Worm (Caenorhabditis elegans): Measurements from ENCODE around the gene sfxn-1.4.

sfxn-1.4 gene

ce11 chrII:11634681-11635527 lies 46.1 kb downstream of the sfxn-1.4 start (continued):
- TF ChIP-seq pha-4 (tag; optimal IDR thresholded peaks at IDR 0.05), result no peak
- TF ChIP-seq T26A5.8 (tag; optimal IDR thresholded peaks at IDR 0.05), result no peak
- TF ChIP-seq F39B2.1 (GFP tag; IDR thresholded peaks at IDR 0.05), result no peak
- TF ChIP-seq nfya-1 (tag; optimal IDR thresholded peaks at IDR 0.05; ENCODE audit: borderline replicate concordance, insufficient read depth), result no peak
- no peak for TF ChIP-seq rec-8 (tag; optimal IDR thresholded peaks at IDR 0.05)
- peak; percentile 39 for TF ChIP-seq atf-7 (tag; optimal IDR thresholded peaks at IDR 0.05)
- no peak for TF ChIP-seq aptf-2 (GFP tag; conservative IDR thresholded peaks at IDR 0.05)
- peak; percentile 55 for TF ChIP-seq K11D2.4 (GFP tag; IDR thresholded peaks at IDR 0.05)
- no peak for TF ChIP-seq B0336.3 (GFP tag; IDR thresholded peaks at IDR 0.05)
- no peak for TF ChIP-seq nhr-179 (tag; optimal IDR thresholded peaks at IDR 0.05)
- peak; percentile 81 for TF ChIP-seq K12H6.12 (tag; optimal IDR thresholded peaks at IDR 0.05)
- TF ChIP-seq ekl-4 (GFP tag; IDR thresholded peaks at IDR 0.05), result peak; percentile 63; the same call in 1 of the 2 replicates
- peak; percentile 69; the same call in 1 of the 2 replicates for TF ChIP-seq pbrm-1 (GFP tag; IDR thresholded peaks at IDR 0.05)
- no peak for TF ChIP-seq akir-1 (GFP tag; optimal IDR thresholded peaks at IDR 0.05)
- TF ChIP-seq him-1 (tag; optimal IDR thresholded peaks at IDR 0.05), result no peak
- TF ChIP-seq T07F8.4 (tag; optimal IDR thresholded peaks at IDR 0.05), result no peak
- peak; percentile 41 for TF ChIP-seq F52B5.7 (tag; optimal IDR thresholded peaks at IDR 0.05)
- TF ChIP-seq ztf-25 (GFP tag; IDR thresholded peaks at IDR 0.05), result no peak
- TF ChIP-seq madf-10 (tag; optimal IDR thresholded peaks at IDR 0.05), result peak; percentile 87
- TF ChIP-seq lsy-27 (tag; optimal IDR thresholded peaks at IDR 0.05; ENCODE audit: borderline replicate concordance, insufficient read depth), result no peak
- TF ChIP-seq B0019.2 (GFP tag; conservative IDR thresholded peaks at IDR 0.05), result no peak
- peak; percentile 76 for TF ChIP-seq mcd-1 (GFP tag; IDR thresholded peaks at IDR 0.05)
- peak; percentile 3 for TF ChIP-seq lsl-1 (GFP tag; optimal IDR thresholded peaks at IDR 0.05)
- TF ChIP-seq C06A6.2 (GFP tag; conservative IDR thresholded peaks at IDR 0.05), result 0 out of 2 replicates have a peak, but pooled peaks have one; percentile 13
- peak; percentile 58 for TF ChIP-seq ets-4 (GFP tag; optimal IDR thresholded peaks at IDR 0.05)
- peak; percentile 52 for TF ChIP-seq nhr-90 (tag; optimal IDR thresholded peaks at IDR 0.05)
- peak; percentile 39 for TF ChIP-seq ztf-18 (tag; optimal IDR thresholded peaks at IDR 0.05)
- peak; percentile 83 for TF ChIP-seq ama-1 (optimal IDR thresholded peaks at IDR 0.05)
- peak in 1 of 2 experiments; percentile 24 for TF ChIP-seq ama-1 (GFP tag; optimal IDR thresholded peaks at IDR 0.05)
- peak; percentile 82 for TF ChIP-seq cebp-1 (GFP tag; IDR thresholded peaks at IDR 0.05)
- peak; percentile 89 for TF ChIP-seq cebp-1 (tag; optimal IDR thresholded peaks at IDR 0.05)
- no peak for TF ChIP-seq ztf-22 (GFP tag; optimal IDR thresholded peaks at IDR 0.05)
- no peak for TF ChIP-seq F57C9.4 (tag; optimal IDR thresholded peaks at IDR 0.05)
- peak; percentile 74 for TF ChIP-seq lin-26 (GFP tag; IDR thresholded peaks at IDR 0.05)
- TF ChIP-seq ztf-6 (GFP tag; IDR thresholded peaks at IDR 0.05), result no peak
- TF ChIP-seq efl-1 (GFP tag; optimal IDR thresholded peaks at IDR 0.05), result no peak
- peak; percentile 55 for TF ChIP-seq tbp1 (GFP tag; optimal IDR thresholded peaks at IDR 0.05)
- no peak for TF ChIP-seq F55B11.4 (tag; optimal IDR thresholded peaks at IDR 0.05; ENCODE audit: borderline replicate concordance, insufficient read depth)
- no peak for TF ChIP-seq madf-8 (GFP tag; conservative IDR thresholded peaks at IDR 0.05)
- TF ChIP-seq B0261.1 (tag; optimal IDR thresholded peaks at IDR 0.05), result no peak
- TF ChIP-seq lag-1 (GFP tag; IDR thresholded peaks at IDR 0.05), result no peak
- TF ChIP-seq C17E4.6 (GFP tag; IDR thresholded peaks at IDR 0.05), result no peak
- no peak for TF ChIP-seq F22D6.2 (tag; optimal IDR thresholded peaks at IDR 0.05)
- no peak for TF ChIP-seq Y67H2A.10 (GFP tag; conservative IDR thresholded peaks at IDR 0.05)
- no peak for TF ChIP-seq ceh-91 (GFP tag; IDR thresholded peaks at IDR 0.05)

Data from whole organism, young adult.